Fruit fly (Drosophila melanogaster) whole organism, embryonic: ENCODE measurements around the gene CG31064.

Experiments used
- ATbp ChIP-seq: fragments of 200-800 bp; sonication (Bioruptor generic); optimal IDR thresholded peaks from 2 replicates; lab custom pipeline; 2017; ENCODE audit warnings: missing biosample characterization, mild to moderate bottlenecking, missing genetic modification characterization, missing genetic modification reagents
- Asciz ChIP-seq: fragments of 200-800 bp; sonication (Bioruptor generic); optimal IDR thresholded peaks from 2 replicates; lab custom pipeline; 2017; ENCODE audit warnings: missing biosample characterization, mild to moderate bottlenecking, missing genetic modification characterization, missing genetic modification reagents
- CG10366 ChIP-seq: fragments of 200-800 bp; sonication (Bioruptor generic); IDR thresholded peaks from 2 replicates; pipeline ENCODE4 v1.3.6; 2022; ENCODE audit warnings: missing biosample characterization, missing genetic modification characterization
- CG12236 ChIP-seq: fragments of 200-800 bp; sonication (Bioruptor generic); optimal IDR thresholded peaks from 2 replicates; lab custom pipeline; 2016; ENCODE audit warnings: missing biosample characterization, missing genetic modification characterization
- CG12769 ChIP-seq: fragments of 200-800 bp; sonication (Bioruptor generic); optimal IDR thresholded peaks from 2 replicates; lab custom pipeline; 2019; ENCODE audit warnings: missing biosample characterization, mild to moderate bottlenecking, missing genetic modification characterization, moderate library complexity
- CG15073 ChIP-seq: fragments of 200-800 bp; sonication (Bioruptor generic); optimal IDR thresholded peaks from 2 replicates; lab custom pipeline; 2016; ENCODE audit warnings: missing biosample characterization, missing genetic modification characterization
- CG15479 ChIP-seq: fragments of 200-800 bp; sonication (Bioruptor generic); optimal IDR thresholded peaks from 3 replicates; lab custom pipeline; 2019; ENCODE audit warnings: missing biosample characterization, mild to moderate bottlenecking, missing genetic modification characterization, moderate library complexity
- CG17328 ChIP-seq: fragments of 200-800 bp; sonication (Bioruptor generic); IDR thresholded peaks from 2 replicates; pipeline ENCODE4 v1.3.6; 2022; ENCODE audit warnings: missing biosample characterization, missing genetic modification characterization
- CG18011 ChIP-seq: fragments of 200-800 bp; sonication (Bioruptor generic); optimal IDR thresholded peaks from 2 replicates; lab custom pipeline; 2017; ENCODE audit warnings: missing biosample characterization, missing genetic modification characterization, mild to moderate bottlenecking, moderate library complexity, missing genotype
- CG18619 ChIP-seq: fragments of 200-800 bp; sonication (Bioruptor generic); optimal IDR thresholded peaks from 3 replicates; lab custom pipeline; 2017; ENCODE audit warnings: missing biosample characterization, mild to moderate bottlenecking, missing genetic modification characterization
- CG31224 ChIP-seq: fragments of 200-800 bp; sonication (Bioruptor generic); IDR thresholded peaks from 2 replicates; pipeline ENCODE4 v1.3.6; 2022; ENCODE audit warnings: missing biosample characterization, missing genetic modification characterization
- CG31388 ChIP-seq: fragments of 200-800 bp; sonication (Bioruptor generic); optimal IDR thresholded peaks from 2 replicates; lab custom pipeline; 2016; ENCODE audit warnings: missing biosample characterization, missing genetic modification characterization
- CG3163 ChIP-seq: fragments of 200-800 bp; sonication (Bioruptor generic); optimal IDR thresholded peaks from 3 replicates; lab custom pipeline; 2016; ENCODE audit warnings: missing biosample characterization, missing genetic modification characterization
- CG34224 ChIP-seq: fragments of 200-800 bp; sonication (Bioruptor generic); IDR thresholded peaks from 3 replicates; pipeline ENCODE4 v1.3.6; 2022; ENCODE audit warnings: missing biosample characterization, missing genetic modification characterization; ENCODE audit not compliant: partially characterized antibody
- CG3838 ChIP-seq: fragments of 200-800 bp; sonication (Bioruptor generic); optimal IDR thresholded peaks from 3 replicates; lab custom pipeline; 2016; ENCODE audit warnings: missing biosample characterization, missing genetic modification characterization
- CG4730 ChIP-seq: fragments of 200-800 bp; sonication (Bioruptor generic); IDR thresholded peaks from 2 replicates; pipeline ENCODE4 v1.3.6; 2022; ENCODE audit warnings: missing biosample characterization, missing genetic modification characterization
- CG6654 ChIP-seq: fragments of 200-800 bp; sonication (Bioruptor generic); optimal IDR thresholded peaks from 2 replicates; lab custom pipeline; 2017; ENCODE audit warnings: missing biosample characterization, mild to moderate bottlenecking, missing genetic modification characterization
- CG8388 ChIP-seq: fragments of 200-800 bp; sonication (Bioruptor generic); optimal IDR thresholded peaks from 2 replicates; lab custom pipeline; 2019; ENCODE audit warnings: missing biosample characterization, mild to moderate bottlenecking, missing genetic modification characterization, moderate library complexity
- CG8944 ChIP-seq: fragments of 200-800 bp; sonication (Bioruptor generic); optimal IDR thresholded peaks from 3 replicates; lab custom pipeline; 2016; ENCODE audit warnings: missing biosample characterization, missing genetic modification characterization
- GATAe ChIP-seq: fragments of 200-800 bp; sonication (Bioruptor generic); conservative IDR thresholded peaks from 2 replicates; pipeline ENCODE4 v1.3.6; 2022; ENCODE audit warnings: missing biosample characterization, missing genetic modification characterization
- H15 ChIP-seq: fragments of 200-800 bp; sonication (Bioruptor generic); IDR thresholded peaks from 3 replicates; pipeline ENCODE4 v1.3.6; 2022; ENCODE audit warnings: missing biosample characterization, missing genetic modification characterization
- HHEX ChIP-seq: fragments of 200-800 bp; sonication (Bioruptor generic); optimal IDR thresholded peaks from 3 replicates; lab custom pipeline; 2017; ENCODE audit warnings: missing biosample characterization, mild to moderate bottlenecking, missing genetic modification characterization, missing genetic modification reagents
- Hand ChIP-seq: fragments of 200-800 bp; sonication (Bioruptor generic); optimal IDR thresholded peaks from 2 replicates; lab custom pipeline; 2017; ENCODE audit warnings: mild to moderate bottlenecking, missing biosample characterization, missing genetic modification reagents, missing genetic modification characterization
- Hmr ChIP-seq: fragments of 200-800 bp; sonication (Bioruptor generic); optimal IDR thresholded peaks from 3 replicates; lab custom pipeline; 2017; ENCODE audit warnings: mild to moderate bottlenecking, missing biosample characterization, missing genetic modification reagents, missing genetic modification characterization
- Hr78 ChIP-seq, 2 experiments: fragments of 200-800 bp in 1 of 2; fragments of >200 bp in 1 of 2; sonication (Bioruptor generic) in 1 of 2; optimal IDR thresholded peaks; 2 replicates each; lab custom pipeline; 2017 to 2019; ENCODE audit warnings: missing biosample characterization in 2 of 2, missing genetic modification characterization in 2 of 2, mild to moderate bottlenecking in 1 of 2, moderate library complexity in 1 of 2
- Jarid2 ChIP-seq: fragments of 200-800 bp; sonication (Bioruptor generic); optimal IDR thresholded peaks from 3 replicates; lab custom pipeline; 2017; ENCODE audit warnings: mild to moderate bottlenecking, missing biosample characterization, missing genetic modification reagents, missing genetic modification characterization
- Lhr ChIP-seq: fragments of 200-800 bp; sonication (Bioruptor generic); optimal IDR thresholded peaks from 3 replicates; lab custom pipeline; 2017; ENCODE audit warnings: mild to moderate bottlenecking, missing biosample characterization, missing genetic modification reagents, missing genetic modification characterization
- NC2β ChIP-seq: fragments of 200-800 bp; sonication (Bioruptor generic); optimal IDR thresholded peaks from 2 replicates; lab custom pipeline; 2016; ENCODE audit warnings: missing biosample characterization, missing genetic modification characterization
- Nf-YC ChIP-seq: fragments of 200-800 bp; optimal IDR thresholded peaks from 3 replicates; lab custom pipeline; 2019; ENCODE audit warnings: missing biosample characterization, mild to moderate bottlenecking, missing genetic modification characterization, moderate library complexity
- Poxn ChIP-seq: fragments of 200-800 bp; sonication (Bioruptor generic); IDR thresholded peaks from 2 replicates; pipeline ENCODE4 v1.3.6; 2022; ENCODE audit warnings: missing biosample characterization, missing genetic modification characterization
- Sox100B ChIP-seq: fragments of 200-800 bp; sonication (Bioruptor generic); optimal IDR thresholded peaks from 3 replicates; lab custom pipeline; 2018; ENCODE audit warnings: missing biosample characterization, mild to moderate bottlenecking, missing genetic modification characterization
- Usf ChIP-seq: fragments of 200-800 bp; sonication (Bioruptor generic); optimal IDR thresholded peaks from 2 replicates; lab custom pipeline; 2017; ENCODE audit warnings: missing genotype, missing biosample characterization, missing genetic modification characterization
- bowl ChIP-seq: fragments of 200-800 bp; sonication (Bioruptor generic); IDR thresholded peaks from 2 replicates; pipeline ENCODE4 v1.3.6; 2022; ENCODE audit warnings: missing biosample characterization, missing genetic modification characterization
- dati ChIP-seq: fragments of 200-800 bp; sonication (Bioruptor generic); IDR thresholded peaks from 2 replicates; pipeline ENCODE4 v1.3.6; 2022; ENCODE audit warnings: missing biosample characterization, missing genetic modification characterization
- emc ChIP-seq: fragments of 200-800 bp; sonication (Bioruptor generic); optimal IDR thresholded peaks from 2 replicates; lab custom pipeline; 2016; ENCODE audit warnings: missing biosample characterization, missing genetic modification characterization
- exex ChIP-seq: fragments of 200-800 bp; sonication (Bioruptor generic); optimal IDR thresholded peaks from 4 replicates; lab custom pipeline; 2018; ENCODE audit warnings: missing biosample characterization, mild to moderate bottlenecking, missing genetic modification characterization, moderate library complexity
- fd3F ChIP-seq: fragments of 200-800 bp; sonication (Bioruptor generic); optimal IDR thresholded peaks from 2 replicates; lab custom pipeline; 2018; ENCODE audit warnings: missing biosample characterization, mild to moderate bottlenecking, missing genetic modification characterization, moderate library complexity
- gfzf ChIP-seq: fragments of 200-800 bp; sonication (Bioruptor generic); optimal IDR thresholded peaks from 2 replicates; lab custom pipeline; 2016; ENCODE audit warnings: missing biosample characterization, mild to moderate bottlenecking, missing genetic modification characterization, moderate library complexity
- kah ChIP-seq: fragments of 200-800 bp; sonication (Bioruptor generic); optimal IDR thresholded peaks from 2 replicates; lab custom pipeline; 2018; ENCODE audit warnings: missing biosample characterization, mild to moderate bottlenecking, missing genetic modification characterization
- nerfin-1 ChIP-seq: fragments of 200-800 bp; sonication (Bioruptor generic); optimal IDR thresholded peaks from 3 replicates; lab custom pipeline; 2019; ENCODE audit warnings: missing biosample characterization, mild to moderate bottlenecking, missing genetic modification characterization, moderate library complexity
- nerfin-2 ChIP-seq: fragments of 200-800 bp; sonication (Bioruptor generic); IDR thresholded peaks from 2 replicates; pipeline ENCODE4 v1.3.6; 2022; ENCODE audit warnings: missing biosample characterization, missing genetic modification characterization; ENCODE audit not compliant: partially characterized antibody
- otp ChIP-seq: fragments of 200-800 bp; sonication (Bioruptor generic); IDR thresholded peaks from 3 replicates; pipeline ENCODE4, ENCODE4 v1.3.6; 2022; ENCODE audit warnings: missing biosample characterization, missing genetic modification characterization
- ranshi ChIP-seq: fragments of 200-800 bp; sonication (Bioruptor generic); IDR thresholded peaks from 2 replicates; pipeline ENCODE4 v1.3.6; 2022; ENCODE audit warnings: missing biosample characterization, missing genetic modification characterization
- sc ChIP-seq, 3 experiments: fragments of >200 bp in 2 of 3; fragments of 200-800 bp in 1 of 3; sonication (Bioruptor generic) in 1 of 3; optimal IDR thresholded peaks; 2 replicates in 2 of 3; 3 replicates in 1 of 3; lab custom pipeline; 2017; ENCODE audit warnings: mild to moderate bottlenecking in 1 of 3, missing biosample characterization in 1 of 3, missing genetic modification characterization in 1 of 3, missing genetic modification reagents in 1 of 3
- schlank ChIP-seq: fragments of 200-800 bp; sonication (Bioruptor generic); optimal IDR thresholded peaks from 2 replicates; lab custom pipeline; 2018; ENCODE audit warnings: missing biosample characterization, mild to moderate bottlenecking, missing genetic modification characterization
- sisA ChIP-seq: fragments of 200-800 bp; sonication (Bioruptor generic); IDR thresholded peaks from 2 replicates; pipeline ENCODE4 v1.3.6; 2022; ENCODE audit warnings: missing biosample characterization, missing genetic modification characterization
- slp2 ChIP-seq: fragments of 200-800 bp; sonication (Bioruptor generic); optimal IDR thresholded peaks from 2 replicates; lab custom pipeline; 2016; ENCODE audit warnings: missing biosample characterization, missing genetic modification characterization
- tio ChIP-seq: fragments of 200-800 bp; sonication (Bioruptor generic); optimal IDR thresholded peaks from 2 replicates; lab custom pipeline; 2017; ENCODE audit warnings: missing biosample characterization, missing genetic modification characterization, inconsistent platforms

CG31064 gene

DNA sequence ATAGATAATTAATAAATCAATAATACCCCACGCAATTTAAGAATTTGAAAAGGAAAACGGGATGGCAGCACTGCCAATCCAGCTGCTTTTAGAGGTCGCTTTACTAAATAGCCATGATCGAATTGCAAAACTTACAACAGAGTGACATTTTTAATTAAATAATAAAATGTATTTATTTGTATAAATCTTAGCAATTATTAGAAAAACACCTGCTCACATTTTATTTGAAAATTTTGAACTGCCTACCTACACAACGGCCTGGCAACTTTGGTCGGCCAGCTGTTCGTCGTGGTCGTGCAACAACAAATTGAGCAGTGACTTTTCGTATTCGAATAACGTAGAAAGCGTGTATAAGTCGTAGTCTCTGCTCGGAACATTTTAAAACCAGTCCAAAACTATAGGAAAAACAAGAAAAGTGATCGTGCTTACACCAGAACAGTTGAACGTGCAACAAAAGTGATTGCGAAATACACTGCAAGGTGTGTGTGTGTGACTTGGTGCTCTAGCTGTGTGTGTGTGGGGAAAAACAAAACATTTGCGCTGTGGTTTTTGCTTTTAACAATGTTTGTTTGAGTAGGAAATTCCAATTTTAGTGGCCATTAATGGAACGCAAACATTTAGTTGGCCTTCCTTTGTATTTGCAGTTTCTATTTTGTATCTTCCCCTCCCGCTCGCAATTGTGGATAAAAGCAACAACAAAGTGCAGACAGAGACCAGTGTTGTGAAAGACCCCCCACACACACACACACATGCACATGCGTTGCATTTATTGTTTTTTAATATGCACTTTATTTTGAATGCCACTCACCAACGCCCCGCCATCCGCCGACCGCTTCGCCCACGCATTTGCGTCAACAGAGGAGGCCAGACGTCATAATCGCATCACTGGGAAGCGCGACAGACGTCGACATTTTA, 35.9 kb upstream of the CG31064 start, which contains the start of gene CG5938 (continued):
- peak; percentile 38; the same call in 2 of the 3 replicates for TF ChIP-seq CG34224 (GFP tag; lab: Robert Waterston, UW)
- TF ChIP-seq slp2 (GFP tag; lab: Kevin White, UChicago) = no peak
- TF ChIP-seq NC2β (GFP tag; lab: Kevin White, UChicago) = no peak
- TF ChIP-seq fd3F = no peak
- TF ChIP-seq Hand = no peak
- TF ChIP-seq CG17328 (GFP tag; lab: Robert Waterston, UW) = no peak
- TF ChIP-seq otp (GFP tag; lab: Robert Waterston, UW) = no peak
- TF ChIP-seq schlank (tag; lab: Kevin White, UChicago) = no peak
- TF ChIP-seq Poxn (GFP tag; lab: Robert Waterston, UW) = no peak
- TF ChIP-seq Hr78 (GFP tag; optimal IDR thresholded peaks at IDR 0.05; lab: Kevin White, UChicago) = no peak
- TF ChIP-seq nerfin-2 (GFP tag; lab: Robert Waterston, UW) = no peak
- TF ChIP-seq H15 (GFP tag; lab: Robert Waterston, UW) = no peak
- TF ChIP-seq CG8944 (GFP tag; lab: Kevin White, UChicago) = no peak
- TF ChIP-seq CG15479 (GFP tag; lab: Kevin White, UChicago) = peak; percentile 53
- no peak for TF ChIP-seq CG31388 (GFP tag; lab: Kevin White, UChicago)
- TF ChIP-seq bowl (GFP tag; lab: Robert Waterston, UW) = no peak
- TF ChIP-seq kah (GFP tag; lab: Kevin White, UChicago) = no peak
- TF ChIP-seq CG18619 (GFP tag; lab: Kevin White, UChicago) = no peak
- 0 out of 2 replicates have a peak, but pooled peaks have one; percentile 10 for TF ChIP-seq CG10366 (GFP tag; lab: Robert Waterston, UW)
- TF ChIP-seq Sox100B (GFP tag; lab: Kevin White, UChicago) = peak; percentile 19
- no peak for TF ChIP-seq Lhr (GFP tag; lab: Kevin White, UChicago)
- no peak for TF ChIP-seq sc (optimal IDR thresholded peaks at IDR 0.05; lab: Kevin White, UChicago)
- TF ChIP-seq sc (GFP tag; optimal IDR thresholded peaks at IDR 0.05; lab: Kevin White, UChicago) = no peak
- no peak for TF ChIP-seq tio (GFP tag; lab: Kevin White, UChicago)
- no peak for TF ChIP-seq exex (tag; lab: Kevin White, UChicago)
- no peak for TF ChIP-seq Usf (GFP tag; lab: Kevin White, UChicago)
- TF ChIP-seq sisA (GFP tag; lab: Robert Waterston, UW) = no peak
- no peak for TF ChIP-seq CG18011 (GFP tag; lab: Kevin White, UChicago)
- no peak for TF ChIP-seq Jarid2 (GFP tag; lab: Kevin White, UChicago)
- no peak for TF ChIP-seq CG31224
- TF ChIP-seq Hmr (GFP tag; lab: Kevin White, UChicago) = no peak
- TF ChIP-seq CG4730 (GFP tag; lab: Robert Waterston, UW) = no peak
- TF ChIP-seq gfzf (GFP tag; lab: Kevin White, UChicago) = no peak
- TF ChIP-seq CG3163 = no peak
- no peak for TF ChIP-seq CG3838 (GFP tag; lab: Kevin White, UChicago)
- TF ChIP-seq CG12769 = no peak
- no peak for TF ChIP-seq ranshi (GFP tag; lab: Robert Waterston, UW)
- no peak for TF ChIP-seq CG8388 (GFP tag; lab: Kevin White, UChicago)
- no peak for TF ChIP-seq emc (GFP tag; lab: Kevin White, UChicago)
- TF ChIP-seq Nf-YC (tag; lab: Kevin White, UChicago) = peak; percentile 23
- TF ChIP-seq GATAe (GFP tag; lab: Robert Waterston, UW) = no peak
- TF ChIP-seq CG15073 (GFP tag; lab: Kevin White, UChicago) = no peak
- TF ChIP-seq CG12236 (GFP tag; lab: Kevin White, UChicago) = no peak
- TF ChIP-seq CG6654 (GFP tag; lab: Kevin White, UChicago) = no peak
- TF ChIP-seq nerfin-1 (tag; lab: Kevin White, UChicago) = peak; percentile 2
- no peak for TF ChIP-seq Asciz
- no peak for TF ChIP-seq dati (GFP tag; lab: Robert Waterston, UW)
- TF ChIP-seq ATbp (GFP tag; lab: Kevin White, UChicago) = no peak
- TF ChIP-seq HHEX (GFP tag; lab: Kevin White, UChicago) = peak; percentile 0
